Worm (Caenorhabditis elegans) whole organism, L1 larva: ENCODE data around the gene C27A2.8.

Source experiments
- C16A3.4 ChIP-seq: fragments of 150-350 bp; optimal IDR thresholded peaks from 2 replicates; lab custom pipeline; 2014; ENCODE audit warnings: missing biosample characterization, missing genetic modification characterization
- Y116A8C.19 ChIP-seq: sonication (generic microtip); optimal IDR thresholded peaks from 2 replicates; lab custom pipeline; 2016; ENCODE audit warnings: missing compliant biosample characterization, missing genetic modification characterization, borderline replicate concordance
- aly-2 ChIP-seq: fragments of 150-350 bp; optimal IDR thresholded peaks from 2 replicates; lab custom pipeline; 2014; ENCODE audit warnings: missing biosample characterization, missing genetic modification characterization
- ama-1 ChIP-seq: fragments of 150-350 bp; optimal IDR thresholded peaks from 2 replicates; lab custom pipeline; 2014
- blmp-1 ChIP-seq: fragments of 150-350 bp; optimal IDR thresholded peaks from 2 replicates; lab custom pipeline; 2014; ENCODE audit warnings: missing biosample characterization, missing genetic modification characterization
- ceh-82 ChIP-seq, 3 experiments: fragments of 150-350 bp in 1 of 3; sonication (generic microtip) in 2 of 3; optimal IDR thresholded peaks; 2 replicates each; lab custom pipeline; 2014 to 2017; ENCODE audit warnings: missing biosample characterization in 3 of 3, missing genetic modification characterization in 3 of 3
- ceh-88 ChIP-seq: fragments of 200-800 bp; sonication (Bioruptor generic); IDR thresholded peaks from 2 replicates; pipeline ENCODE4 v1.3.6; 2022; ENCODE audit warnings: missing genetic modification characterization, missing compliant biosample characterization
- ceh-90 ChIP-seq: sonication (generic microtip); optimal IDR thresholded peaks from 2 replicates; lab custom pipeline; 2016; ENCODE audit warnings: missing genetic modification characterization, missing compliant biosample characterization
- dpl-1 ChIP-seq, 3 experiments: fragments of 150-350 bp in 2 of 3; sonication (generic microtip) in 1 of 3; optimal IDR thresholded peaks; 2 replicates each; lab custom pipeline; 2014 to 2017; ENCODE audit warnings: missing biosample characterization in 3 of 3, missing genetic modification characterization in 3 of 3, missing genetic modification reagents in 3 of 3
- egl-27 ChIP-seq, 2 experiments: fragments of 150-350 bp in 1 of 2; sonication (generic microtip); optimal IDR thresholded peaks; 3 replicates each; lab custom pipeline; 2017 to 2018; ENCODE audit warnings: missing biosample characterization in 2 of 2, missing genetic modification characterization in 2 of 2, missing genetic modification reagents in 2 of 2
- elt-2 ChIP-seq: sonication (generic microtip); optimal IDR thresholded peaks from 2 replicates; lab custom pipeline; 2016; ENCODE audit warnings: missing genetic modification characterization, mild to moderate bottlenecking, inconsistent platforms, missing compliant biosample characterization, missing genetic modification reagents
- elt-3 ChIP-seq, 6 experiments: fragments of 150-350 bp in 1 of 6; sonication (generic microtip); optimal IDR thresholded peaks; 2 replicates each; lab custom pipeline; 2017 to 2018; ENCODE audit warnings: missing biosample characterization in 6 of 6, missing genetic modification characterization in 6 of 6, inconsistent platforms in 1 of 6
- ets-5 ChIP-seq: fragments of 200-800 bp; sonication (Bioruptor generic); IDR thresholded peaks from 2 replicates; pipeline ENCODE4 v1.3.6; 2022; ENCODE audit warnings: missing genetic modification characterization, missing compliant biosample characterization
- fkh-10 ChIP-seq: sonication (generic microtip); optimal IDR thresholded peaks from 2 replicates; lab custom pipeline; 2017; ENCODE audit warnings: missing biosample characterization, missing genetic modification reagents, missing genetic modification characterization
- fkh-4 ChIP-seq: sonication (generic microtip); optimal IDR thresholded peaks from 2 replicates; lab custom pipeline; 2016; ENCODE audit warnings: missing compliant biosample characterization, missing genetic modification characterization, borderline replicate concordance
- fkh-8 ChIP-seq: sonication (generic microtip); optimal IDR thresholded peaks from 2 replicates; lab custom pipeline; 2016; ENCODE audit warnings: mild to moderate bottlenecking, missing genetic modification characterization, missing compliant biosample characterization
- fos-1 ChIP-seq: fragments of 150-350 bp; optimal IDR thresholded peaks from 2 replicates; lab custom pipeline; 2014; ENCODE audit warnings: missing biosample characterization, missing genetic modification characterization
- grh-1 ChIP-seq: fragments of 200-800 bp; sonication (Bioruptor generic); IDR thresholded peaks from 2 replicates; pipeline ENCODE4 v1.3.6; 2022; ENCODE audit warnings: missing genetic modification reagents, missing genetic modification characterization, missing compliant biosample characterization
- hlh-17 ChIP-seq: fragments of 200-800 bp; sonication (Bioruptor generic); optimal IDR thresholded peaks from 2 replicates; lab custom pipeline; 2018; ENCODE audit warnings: missing genetic modification characterization, mild to moderate bottlenecking, missing compliant biosample characterization, moderate library complexity, borderline replicate concordance
- hpl-2 ChIP-seq: fragments of 150-350 bp; optimal IDR thresholded peaks from 2 replicates; lab custom pipeline; 2014; ENCODE audit warnings: missing biosample characterization, missing genetic modification reagents, missing genetic modification characterization
- irx-1 ChIP-seq: sonication (generic microtip); optimal IDR thresholded peaks from 2 replicates; lab custom pipeline; 2016; ENCODE audit warnings: missing genetic modification characterization, missing compliant biosample characterization
- isw-1 ChIP-seq: fragments of 200-800 bp; sonication (Bioruptor generic); IDR thresholded peaks from 2 replicates; pipeline ENCODE4 v1.3.6; 2022; ENCODE audit warnings: missing genetic modification characterization, missing compliant biosample characterization
- lin-35 ChIP-seq, 2 experiments: fragments of 150-350 bp; optimal IDR thresholded peaks; 2 replicates each; lab custom pipeline; 2014; ENCODE audit warnings: missing biosample characterization in 2 of 2, missing genetic modification characterization in 2 of 2, missing genetic modification reagents in 2 of 2
- lir-3 ChIP-seq: sonication (generic microtip); optimal IDR thresholded peaks from 2 replicates; lab custom pipeline; 2016; ENCODE audit warnings: mild to moderate bottlenecking, missing genetic modification characterization, moderate library complexity, missing compliant biosample characterization; ENCODE audit not compliant: poor library complexity
- mdl-1 ChIP-seq, 2 experiments: fragments of 150-350 bp; optimal IDR thresholded peaks; 2 replicates each; lab custom pipeline; 2014 to 2017; ENCODE audit warnings: missing biosample characterization in 2 of 2, missing genetic modification characterization in 2 of 2, inconsistent platforms in 1 of 2
- mep-1 ChIP-seq: fragments of 150-350 bp; optimal IDR thresholded peaks from 2 replicates; lab custom pipeline; 2014; ENCODE audit warnings: missing biosample characterization, missing genetic modification characterization
- nhr-11 ChIP-seq: fragments of 150-350 bp; optimal IDR thresholded peaks from 2 replicates; lab custom pipeline; 2014; ENCODE audit warnings: missing biosample characterization, missing genetic modification characterization
- nhr-20 ChIP-seq: sonication (generic microtip); optimal IDR thresholded peaks from 2 replicates; lab custom pipeline; 2016; ENCODE audit warnings: mild to moderate bottlenecking, missing genetic modification characterization, missing compliant biosample characterization
- nhr-71 ChIP-seq: sonication (generic microtip); optimal IDR thresholded peaks from 2 replicates; lab custom pipeline; 2016; ENCODE audit warnings: mild to moderate bottlenecking, missing genetic modification characterization, moderate library complexity, missing compliant biosample characterization
- nhr-77 ChIP-seq: fragments of 150-350 bp; optimal IDR thresholded peaks from 2 replicates; lab custom pipeline; 2014; ENCODE audit warnings: missing biosample characterization, missing genetic modification characterization
- nhr-85 ChIP-seq: sonication (generic microtip); peaks from one replicate; lab custom pipeline; 2016; ENCODE audit warnings: missing genetic modification characterization, inconsistent platforms, missing compliant biosample characterization
- nhr-90 ChIP-seq: sonication (generic microtip); optimal IDR thresholded peaks from 2 replicates; lab custom pipeline; 2016; ENCODE audit warnings: mild to moderate bottlenecking, missing genetic modification characterization, missing compliant biosample characterization; ENCODE audit not compliant: poor library complexity
- pag-3 ChIP-seq: sonication (generic microtip); optimal IDR thresholded peaks from 2 replicates; lab custom pipeline; 2017; ENCODE audit warnings: missing genetic modification characterization, mild to moderate bottlenecking, missing compliant biosample characterization, antibody characterized with exemption, borderline replicate concordance; ENCODE audit not compliant: insufficient read depth
- rnt-1 ChIP-seq: sonication (generic microtip); optimal IDR thresholded peaks from 2 replicates; lab custom pipeline; 2016; ENCODE audit warnings: mild to moderate bottlenecking, missing genetic modification characterization, moderate library complexity, missing compliant biosample characterization
- skn-1 ChIP-seq: fragments of 150-350 bp; optimal IDR thresholded peaks from 2 replicates; lab custom pipeline; 2014; ENCODE audit warnings: missing biosample characterization, missing genetic modification characterization
- snu-23 ChIP-seq: sonication (generic microtip); optimal IDR thresholded peaks from 2 replicates; lab custom pipeline; 2016; ENCODE audit warnings: missing genetic modification characterization, missing compliant biosample characterization
- sup-37 ChIP-seq: fragments of 200-800 bp; sonication (Bioruptor generic); optimal IDR thresholded peaks from 2 replicates; lab custom pipeline; 2018; ENCODE audit warnings: mild to moderate bottlenecking, missing genetic modification characterization, missing compliant biosample characterization
- tbx-2 ChIP-seq: sonication (generic microtip); optimal IDR thresholded peaks from 2 replicates; lab custom pipeline; 2016; ENCODE audit warnings: missing genetic modification characterization, missing compliant biosample characterization
- unc-130 ChIP-seq: fragments of 150-350 bp; optimal IDR thresholded peaks from 2 replicates; lab custom pipeline; 2017; ENCODE audit warnings: missing biosample characterization, missing genetic modification characterization, inconsistent platforms
- unc-86 ChIP-seq: sonication (generic microtip); optimal IDR thresholded peaks from 2 replicates; lab custom pipeline; 2016; ENCODE audit warnings: missing genetic modification characterization, missing compliant biosample characterization
- vab-15 ChIP-seq: sonication (generic microtip); optimal IDR thresholded peaks from 2 replicates; lab custom pipeline; 2017; ENCODE audit warnings: missing genotype, mild to moderate bottlenecking, missing genetic modification characterization, missing compliant biosample characterization
- ztf-4 ChIP-seq: fragments of 150-350 bp; optimal IDR thresholded peaks from 2 replicates; lab custom pipeline; 2014; ENCODE audit warnings: missing biosample characterization, missing genetic modification characterization

The C27A2.8 gene

DNA sequence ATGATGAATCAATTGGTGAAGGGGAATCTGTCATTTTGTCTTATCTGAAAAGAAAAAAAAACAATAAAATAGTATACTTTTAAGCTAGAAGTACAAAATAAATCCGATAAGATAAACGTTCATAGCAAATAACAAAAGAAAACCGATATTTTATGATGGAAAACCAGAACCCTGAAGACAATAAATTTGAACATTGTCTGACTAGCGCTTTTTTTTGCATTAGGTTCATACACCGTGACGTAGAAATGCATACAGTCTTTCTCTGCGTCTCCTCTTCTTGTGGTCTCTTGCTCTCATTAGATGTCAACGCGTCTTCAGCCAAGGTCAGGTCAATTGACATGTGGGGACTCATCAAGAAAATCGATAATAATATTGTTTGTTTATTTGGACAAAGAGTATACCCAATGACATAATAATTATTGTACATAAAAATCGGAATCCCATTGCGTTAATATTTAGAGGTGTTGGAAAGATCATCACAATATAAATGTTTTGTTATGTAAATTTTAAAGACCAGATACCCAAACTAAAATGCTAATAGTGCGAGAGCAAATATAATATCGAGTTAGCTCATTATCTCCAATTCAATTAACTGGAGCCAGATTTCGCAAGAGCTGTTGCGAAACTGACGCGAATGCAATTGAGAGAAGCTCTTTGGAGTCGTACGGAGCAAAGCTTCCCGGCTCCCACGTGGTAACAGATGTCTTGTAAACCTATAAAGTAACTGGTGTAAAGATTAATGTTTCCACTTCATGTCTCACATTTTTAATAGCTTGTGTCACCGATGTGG lies 13.5 kb upstream of the C27A2.8 start, which contains the start of gene dsh-2 (continued):
- TF ChIP-seq nhr-71 (tag; lab: Kevin White, UChicago), result peak; percentile 62
- TF ChIP-seq nhr-85 (tag; lab: Kevin White, UChicago), result peak; percentile 91
- TF ChIP-seq aly-2 (tag; lab: Kevin White, UChicago), result peak; percentile 32
- TF ChIP-seq elt-2 (tag; lab: Kevin White, UChicago), result peak; percentile 84
- peak; percentile 69 to 83 (median 81) for TF ChIP-seq dpl-1 (GFP tag; optimal IDR thresholded peaks at IDR 0.05; lab: Kevin White, UChicago)
- TF ChIP-seq nhr-20 (tag; lab: Kevin White, UChicago), result peak; percentile 70
- TF ChIP-seq pag-3, result no peak
- TF ChIP-seq mdl-1 (tag; optimal IDR thresholded peaks at IDR 0.05; lab: Kevin White, UChicago), result peak in 1 of 2 experiments; percentile 62
- peak in 3 of 6 experiments; percentile 36 to 51 (median 41) for TF ChIP-seq elt-3 (tag; optimal IDR thresholded peaks at IDR 0.05; lab: Kevin White, UChicago)
- TF ChIP-seq unc-130 (tag; lab: Kevin White, UChicago), result peak; percentile 46
- TF ChIP-seq blmp-1, result peak; percentile 69
- TF ChIP-seq nhr-90 (tag; lab: Kevin White, UChicago), result peak; percentile 63
- no peak for TF ChIP-seq sup-37 (GFP tag; lab: Kevin White, UChicago)
- peak; percentile 45 for TF ChIP-seq rnt-1 (tag; lab: Kevin White, UChicago)
- TF ChIP-seq ceh-82 (tag; optimal IDR thresholded peaks at IDR 0.05; lab: Kevin White, UChicago), result peak in 1 of 3 experiments; percentile 15
- TF ChIP-seq grh-1 (GFP tag; lab: Robert Waterston, UW), result peak; percentile 35; the same call in 1 of the 2 replicates
- peak; percentile 74 for TF ChIP-seq snu-23
- TF ChIP-seq lin-35 (GFP tag; optimal IDR thresholded peaks at IDR 0.05; lab: Kevin White, UChicago), result peak; percentile 68 to 92
- no peak for TF ChIP-seq fkh-4 (tag; lab: Kevin White, UChicago)
- peak; percentile 10 for TF ChIP-seq ceh-90 (tag; lab: Kevin White, UChicago)
- peak; percentile 32 for TF ChIP-seq nhr-77 (tag; lab: Kevin White, UChicago)
- TF ChIP-seq fos-1 (tag; lab: Kevin White, UChicago), result no peak
- TF ChIP-seq fkh-8, result no peak
- no peak for TF ChIP-seq hlh-17 (GFP tag; lab: Kevin White, UChicago)
- peak; percentile 91 for TF ChIP-seq mep-1 (tag; lab: Kevin White, UChicago)
- TF ChIP-seq egl-27 (tag; optimal IDR thresholded peaks at IDR 0.05; lab: Kevin White, UChicago), result no peak

DNA sequence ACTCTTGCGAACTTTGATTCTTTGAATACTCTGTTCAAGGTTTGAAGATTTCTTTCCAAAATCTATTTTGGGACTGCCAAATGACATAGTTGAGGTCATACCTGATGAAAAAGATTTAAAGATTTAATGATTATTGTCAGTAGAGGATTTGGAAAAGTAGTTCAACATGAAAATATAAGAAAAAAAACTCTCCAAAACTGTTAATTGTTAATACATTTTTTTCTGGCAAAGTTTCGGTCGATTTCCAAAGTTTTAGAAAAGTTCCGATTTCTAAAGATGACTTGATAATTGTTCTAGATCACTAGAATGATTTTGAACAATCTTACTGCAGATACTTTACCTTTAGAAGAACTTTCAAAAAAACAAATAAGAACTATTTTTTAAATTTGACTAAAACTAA lies 3.4 kb upstream of the C27A2.8 start, which contains the start of gene C27A2.7:
Gene C27A2.7, minus strand, starts transcription at position 101 of the 400 bp plus-strand sequence.
- TF ChIP-seq irx-1 (no peak), skn-1 (tag; lab: Kevin White, UChicago) (no peak), nhr-11 (tag; lab: Kevin White, UChicago) (no peak), C16A3.4 (no peak), unc-86 (tag; lab: Kevin White, UChicago) (no peak), vab-15 (tag; lab: Kevin White, UChicago) (no peak), hpl-2 (no peak), ets-5 (no peak), elt-3 (tag; optimal IDR thresholded peaks at IDR 0.05; lab: Kevin White, UChicago) (no peak), ama-1 (lab: Kevin White, UChicago) (no peak), ceh-88 (GFP tag; lab: Robert Waterston, UW) (no peak), Y116A8C.19 (tag; lab: Kevin White, UChicago) (no peak), lir-3 (tag; lab: Kevin White, UChicago) (no peak), lin-35 (GFP tag; optimal IDR thresholded peaks at IDR 0.05; lab: Kevin White, UChicago) (no peak), fkh-10 (no peak), isw-1 (GFP tag; lab: Robert Waterston, UW) (no peak), ztf-4 (tag; lab: Kevin White, UChicago) (no peak), tbx-2 (no peak)
